Fruit fly (Drosophila melanogaster): ENCODE data around the gene CG4942.
A peak's percentile ranks its signal among the peaks of the same experiment; 100 is the strongest.

The CG4942 gene

dm6 chr3L:9065997-9066441, 6.9 kb upstream of the CG4942 start, which contains the start of gene Argk1:
Gene Argk1 (minus strand): TSS chr3L:9066027.
- TF ChIP-seq CG8301 (tag; optimal IDR thresholded peaks at IDR 0.05) (peak; percentile 27), Ets98B (GFP tag; IDR thresholded peaks at IDR 0.05) (peak; percentile 74), Pif1A (GFP tag; optimal IDR thresholded peaks at IDR 0.05) (peak; percentile 12), gl (tag; optimal IDR thresholded peaks at IDR 0.05) (no peak), D1 (tag; optimal IDR thresholded peaks at IDR 0.05) (no peak), CG4496 (GFP tag; IDR thresholded peaks at IDR 0.05) (peak; percentile 83), CG12605 (GFP tag; IDR thresholded peaks at IDR 0.05) (peak; percentile 68), CG14655 (GFP tag; optimal IDR thresholded peaks at IDR 0.05) (peak; percentile 23), CG15710 (tag; optimal IDR thresholded peaks at IDR 0.05) (peak; percentile 37), Snoo (tag; optimal IDR thresholded peaks at IDR 0.05) (no peak), fd96Ca (GFP tag; IDR thresholded peaks at IDR 0.05) (peak; percentile 64; the same call in 2 of the 3 replicates), CG8159 (tag; optimal IDR thresholded peaks at IDR 0.05) (no peak), Pif1B (GFP tag; optimal IDR thresholded peaks at IDR 0.05) (peak; percentile 22), CG32121 (GFP tag; IDR thresholded peaks at IDR 0.05) (peak; percentile 90), CG34367 (tag; optimal IDR thresholded peaks at IDR 0.05) (peak; percentile 18), rn (GFP tag; IDR thresholded peaks at IDR 0.05) (peak; percentile 36; the same call in 1 of the 2 replicates)

dm6 chr3L:9066509-9067021, 6.3 kb upstream of the CG4942 start:
- TF ChIP-seq CG8301 (tag; optimal IDR thresholded peaks at IDR 0.05) (no peak), EcR (GFP tag; optimal IDR thresholded peaks at IDR 0.05) (peak; percentile 10), CG34367 (tag; optimal IDR thresholded peaks at IDR 0.05) (no peak), Pif1B (GFP tag; optimal IDR thresholded peaks at IDR 0.05) (no peak), Snoo (tag; optimal IDR thresholded peaks at IDR 0.05) (no peak), CG12605 (GFP tag; IDR thresholded peaks at IDR 0.05) (no peak), CG17806 (tag; optimal IDR thresholded peaks at IDR 0.05) (no peak), fd96Ca (GFP tag; IDR thresholded peaks at IDR 0.05) (0 out of 3 replicates have a peak, but pooled peaks have one; percentile 12), CG32121 (GFP tag; IDR thresholded peaks at IDR 0.05) (no peak), Pif1A (GFP tag; optimal IDR thresholded peaks at IDR 0.05) (no peak), CG9948 (tag; optimal IDR thresholded peaks at IDR 0.05) (no peak), CG10348 (GFP tag; IDR thresholded peaks at IDR 0.05) (no peak)

dm6 chr3L:9072062-9072730, 709 bp upstream of the CG4942 start:
- TF ChIP-seq CG15710 (tag; optimal IDR thresholded peaks at IDR 0.05) (no peak), EcR (GFP tag; optimal IDR thresholded peaks at IDR 0.05) (peak; percentile 76), CG8159 (tag; optimal IDR thresholded peaks at IDR 0.05) (no peak)

- TF ChIP-seq CG15710 (tag; optimal IDR thresholded peaks at IDR 0.05): no peak
- no peak for TF ChIP-seq rn (GFP tag; IDR thresholded peaks at IDR 0.05)
- no peak for TF ChIP-seq D1 (tag; optimal IDR thresholded peaks at IDR 0.05)
- no peak for TF ChIP-seq fd96Ca (GFP tag; IDR thresholded peaks at IDR 0.05)
- no peak for TF ChIP-seq CG4496 (GFP tag; IDR thresholded peaks at IDR 0.05)
- TF ChIP-seq EcR (GFP tag; optimal IDR thresholded peaks at IDR 0.05): no peak
- TF ChIP-seq Pif1B (GFP tag; optimal IDR thresholded peaks at IDR 0.05): no peak
- no peak for TF ChIP-seq CG13204 (GFP tag; optimal IDR thresholded peaks at IDR 0.05)
- TF ChIP-seq CG34367 (tag; optimal IDR thresholded peaks at IDR 0.05): no peak
- TF ChIP-seq Pif1A (GFP tag; optimal IDR thresholded peaks at IDR 0.05): no peak
- no peak for TF ChIP-seq CG14655 (GFP tag; optimal IDR thresholded peaks at IDR 0.05)
- TF ChIP-seq CG32121 (GFP tag; IDR thresholded peaks at IDR 0.05): no peak
- no peak for TF ChIP-seq CG10348 (GFP tag; IDR thresholded peaks at IDR 0.05)
- TF ChIP-seq Ets98B (GFP tag; IDR thresholded peaks at IDR 0.05): no peak
- TF ChIP-seq CG12605 (GFP tag; IDR thresholded peaks at IDR 0.05): no peak
- TF ChIP-seq CG17806 (tag; optimal IDR thresholded peaks at IDR 0.05): no peak
These were observed 1.4 kb downstream of the CG4942 start, which contains the start of gene teq for dm6 chr3L:9074285-9074684. Gene teq (plus strand): TSS chr3L:9074643.

dm6 chr3L:9074882-9075281, 2.0 kb downstream of the CG4942 start:
- TF ChIP-seq CG13204 (GFP tag; optimal IDR thresholded peaks at IDR 0.05) (no peak), gl (tag; optimal IDR thresholded peaks at IDR 0.05) (no peak), fd96Ca (GFP tag; IDR thresholded peaks at IDR 0.05) (no peak), CG9948 (tag; optimal IDR thresholded peaks at IDR 0.05) (no peak), Pif1A (GFP tag; optimal IDR thresholded peaks at IDR 0.05) (no peak), Ets98B (GFP tag; IDR thresholded peaks at IDR 0.05) (no peak), EcR (GFP tag; optimal IDR thresholded peaks at IDR 0.05) (no peak), CG32121 (GFP tag; IDR thresholded peaks at IDR 0.05) (no peak), rn (GFP tag; IDR thresholded peaks at IDR 0.05) (no peak), CG8159 (tag; optimal IDR thresholded peaks at IDR 0.05) (no peak), CG8301 (tag; optimal IDR thresholded peaks at IDR 0.05) (no peak), Pif1B (GFP tag; optimal IDR thresholded peaks at IDR 0.05) (no peak), CG34367 (tag; optimal IDR thresholded peaks at IDR 0.05) (no peak), CG14655 (GFP tag; optimal IDR thresholded peaks at IDR 0.05) (no peak), CG4496 (GFP tag; IDR thresholded peaks at IDR 0.05) (no peak)
